Worm (Caenorhabditis elegans) whole organism, L4/young adult: Measurements from ENCODE around the gene alg-3.

Experiments
- W03F9.2 ChIP-seq: fragments of 150-350 bp; optimal IDR thresholded peaks from 2 replicates; lab custom pipeline; 2014; ENCODE audit warnings: missing biosample characterization, missing genetic modification characterization
- dao-5 ChIP-seq: sonication (generic microtip); optimal IDR thresholded peaks from 2 replicates; lab custom pipeline; 2016; ENCODE audit warnings: missing genotype, missing genetic modification characterization, moderate library complexity, missing compliant biosample characterization
- him-1 ChIP-seq: sonication (generic microtip); optimal IDR thresholded peaks from 2 replicates; lab custom pipeline; 2016; ENCODE audit warnings: missing genotype, missing genetic modification reagents, missing genetic modification characterization, missing compliant biosample characterization

The alg-3 gene

ce11 chrIV:11721878-11722277, 17.8 kb downstream of the alg-3 start:
- no peak for TF ChIP-seq dao-5

DNA sequence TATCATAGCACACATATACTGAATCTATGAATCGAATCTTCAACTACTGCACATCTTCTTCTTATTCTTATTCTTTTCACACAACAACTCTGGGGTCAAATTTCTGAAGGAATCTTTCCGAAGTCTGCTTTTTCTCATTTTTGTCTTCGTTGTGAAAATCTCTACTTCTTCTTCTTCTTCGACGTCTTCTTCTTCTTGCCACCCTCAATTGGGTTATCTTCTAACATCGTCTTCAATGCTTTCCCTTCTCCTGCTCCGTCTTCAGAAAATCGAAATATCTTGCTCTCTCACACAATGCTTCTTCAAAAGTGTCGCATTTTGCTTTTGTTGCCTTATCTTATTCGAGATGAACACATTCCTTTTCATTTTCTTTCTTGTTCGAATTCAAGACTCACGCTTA, 19.2 kb downstream of the alg-3 start:
- TF ChIP-seq W03F9.2 (tag; lab: Kevin White, UChicago) (no peak), him-1 (tag; lab: Kevin White, UChicago) (no peak), dao-5 (no peak)

ce11 chrIV:11735025-11735424, 31.0 kb downstream of the alg-3 start, which contains the start of gene K01A6.6:
TSS of gene K01A6.6 (plus strand) at chrIV:11735325.
- TF ChIP-seq dao-5 = no peak
- TF ChIP-seq him-1 (tag; lab: Kevin White, UChicago) = no peak
- no peak for TF ChIP-seq W03F9.2 (tag; lab: Kevin White, UChicago)

DNA sequence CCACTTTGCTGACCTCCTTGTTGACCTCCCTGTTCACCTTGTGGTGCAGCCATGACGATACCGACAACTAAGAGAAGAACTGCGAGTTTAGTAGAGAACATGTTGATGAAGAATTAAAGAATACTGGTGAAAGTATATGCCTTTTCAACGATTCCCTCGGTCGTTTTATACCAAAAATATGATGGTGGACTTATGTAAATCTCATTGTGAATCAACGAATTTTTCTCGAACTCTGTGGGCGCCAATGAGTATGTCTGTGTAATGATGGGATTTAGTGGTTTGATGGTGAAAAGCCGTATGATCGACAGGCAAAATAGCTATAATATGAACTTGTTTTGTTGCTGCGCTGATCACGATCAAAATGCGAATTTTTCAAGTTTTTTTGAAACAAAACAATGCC, 33.2 kb downstream of the alg-3 start, which contains the start of gene K01A6.8:
K01A6.8 (minus strand) TSS at position 101 of the 400 bp plus-strand sequence.
- TF ChIP-seq him-1 (tag; lab: Kevin White, UChicago) = no peak
- TF ChIP-seq dao-5 = no peak
- no peak for TF ChIP-seq W03F9.2 (tag; lab: Kevin White, UChicago)

ce11 chrIV:11738092-11738617, 34.1 kb downstream of the alg-3 start, which contains the start of gene K01A6.7:
TSS of gene K01A6.7 (minus strand) at chrIV:11738567.
- no peak for TF ChIP-seq him-1 (tag; lab: Kevin White, UChicago)
- TF ChIP-seq W03F9.2 (tag; lab: Kevin White, UChicago) = no peak
- TF ChIP-seq dao-5 = no peak

- TF ChIP-seq him-1 (tag; lab: Kevin White, UChicago) (no peak), W03F9.2 (tag; lab: Kevin White, UChicago) (no peak)
These were observed 36.2 kb downstream of the alg-3 start, which contains the start of gene K01A6.4 for ce11 chrIV:11740204-11740603. TSS of gene K01A6.4 (minus strand) at chrIV:11740304.

- TF ChIP-seq dao-5 (no peak), W03F9.2 (tag; lab: Kevin White, UChicago) (no peak), him-1 (tag; lab: Kevin White, UChicago) (no peak)
These were observed 38.4 kb downstream of the alg-3 start, which contains the start of gene K01A6.5 for ce11 chrIV:11742406-11742805. TSS of gene K01A6.5 (plus strand) at chrIV:11742706.

- TF ChIP-seq dao-5 (no peak), W03F9.2 (tag; lab: Kevin White, UChicago) (no peak), him-1 (tag; lab: Kevin White, UChicago) (no peak)
These were observed 39.8 kb downstream of the alg-3 start for ce11 chrIV:11743813-11744212.

ce11 chrIV:11744287-11744686, 40.2 kb downstream of the alg-3 start:
- no peak for TF ChIP-seq dao-5
- no peak for TF ChIP-seq W03F9.2 (tag; lab: Kevin White, UChicago)

- TF ChIP-seq dao-5 = no peak
- no peak for TF ChIP-seq him-1 (tag; lab: Kevin White, UChicago)
- no peak for TF ChIP-seq W03F9.2 (tag; lab: Kevin White, UChicago)
These were observed 41.3 kb downstream of the alg-3 start, which contains the start of gene gem-4 for ce11 chrIV:11745340-11745739. TSS of gene gem-4 (plus strand) at chrIV:11745640.

- TF ChIP-seq dao-5 (no peak), W03F9.2 (tag; lab: Kevin White, UChicago) (no peak), him-1 (tag; lab: Kevin White, UChicago) (no peak)
These were observed 44.8 kb downstream of the alg-3 start, which contains the start of gene T12A7.6 for ce11 chrIV:11748852-11749251. TSS of gene T12A7.6 (plus strand) at chrIV:11749220.

DNA sequence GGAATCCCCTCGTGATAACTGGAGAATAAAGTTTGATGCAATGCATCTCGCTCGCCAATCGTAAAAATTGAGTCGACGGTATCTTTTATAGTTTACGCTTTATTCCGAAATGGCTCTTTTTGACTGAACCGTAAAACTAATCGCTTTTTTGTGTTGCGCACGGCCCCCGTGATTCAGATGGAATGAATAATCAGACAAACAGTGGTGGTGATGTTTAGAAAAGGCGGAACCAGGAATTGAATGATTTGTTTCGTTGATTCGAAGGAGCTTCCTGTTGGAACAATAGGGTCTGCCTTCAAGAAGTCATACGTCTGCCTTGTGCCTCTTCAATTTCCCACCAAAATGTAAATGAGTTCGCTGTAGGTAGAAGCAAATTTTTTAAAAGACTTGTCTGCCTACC, 50.3 kb downstream of the alg-3 start, which contains the start of gene scl-18:
scl-18 (minus strand) TSS at position 101 of the 400 bp plus-strand sequence.
- no peak for TF ChIP-seq W03F9.2 (tag; lab: Kevin White, UChicago)
- no peak for TF ChIP-seq dao-5

DNA sequence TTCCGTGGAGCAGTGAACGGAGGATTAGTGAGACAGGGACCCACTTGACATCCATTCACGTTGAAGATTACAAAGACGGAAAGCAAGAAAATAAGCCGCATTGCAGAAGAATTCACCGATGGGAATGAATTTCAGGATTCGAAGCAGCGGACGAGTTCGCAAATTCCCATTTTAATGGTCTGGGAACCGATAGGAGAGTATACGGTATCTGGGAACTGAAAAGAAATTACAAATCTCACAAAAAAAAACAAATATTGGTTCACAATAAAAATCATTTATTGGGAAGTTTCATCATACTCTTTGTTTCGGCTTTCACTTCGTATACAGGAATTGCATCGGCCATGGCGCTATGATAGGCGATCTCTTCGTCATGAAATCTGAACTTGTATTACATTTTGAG, 51.0 kb downstream of the alg-3 start, which contains the start of gene T12A7.10:
T12A7.10 (minus strand) TSS at position 101 of the 400 bp plus-strand sequence.
- TF ChIP-seq him-1 (tag; lab: Kevin White, UChicago) (no peak), W03F9.2 (tag; lab: Kevin White, UChicago) (no peak), dao-5 (no peak)

ce11 chrIV:11755907-11756306, 51.9 kb downstream of the alg-3 start, which contains the start of gene T12A7.9:
TSS of gene T12A7.9 (minus strand) at chrIV:11756007.
- TF ChIP-seq him-1 (tag; lab: Kevin White, UChicago) = peak; percentile 77
- no peak for TF ChIP-seq dao-5
